Worm (Caenorhabditis elegans) whole organism, late embryonic: Measurements from ENCODE around the gene K07C11.10.

Experiments used
- C08G9.2 ChIP-seq: sonication (generic microtip); optimal IDR thresholded peaks from 2 replicates; lab custom pipeline; 2016; ENCODE audit warnings: mild to moderate bottlenecking, missing genetic modification characterization, moderate library complexity, missing compliant biosample characterization
- F13H6.1 ChIP-seq: sonication (generic microtip); optimal IDR thresholded peaks from 2 replicates; lab custom pipeline; 2016; ENCODE audit warnings: missing genetic modification characterization, missing compliant biosample characterization
- K02D7.2 ChIP-seq: sonication (generic microtip); optimal IDR thresholded peaks from 2 replicates; lab custom pipeline; 2017; ENCODE audit warnings: mild to moderate bottlenecking, missing genetic modification characterization, missing compliant biosample characterization
- K09A11.1 ChIP-seq: sonication (generic microtip); optimal IDR thresholded peaks from 2 replicates; lab custom pipeline; 2017; ENCODE audit warnings: antibody characterized with exemption, mild to moderate bottlenecking, missing genetic modification characterization, missing compliant biosample characterization; ENCODE audit not compliant: insufficient read depth
- ahr-1 ChIP-seq: sonication (generic microtip); optimal IDR thresholded peaks from 2 replicates; lab custom pipeline; 2016; ENCODE audit warnings: missing genetic modification characterization, missing compliant biosample characterization
- ama-1 ChIP-seq: fragments of 150-350 bp; optimal IDR thresholded peaks from 2 replicates; lab custom pipeline; 2014
- ceh-14 ChIP-seq: sonication (generic microtip); optimal IDR thresholded peaks from 2 replicates; lab custom pipeline; 2016; ENCODE audit warnings: missing genotype, missing genetic modification characterization, missing compliant biosample characterization
- ceh-2 ChIP-seq: sonication (generic microtip); optimal IDR thresholded peaks from 2 replicates; lab custom pipeline; 2016; ENCODE audit warnings: missing genotype, missing genetic modification characterization, missing compliant biosample characterization
- ceh-24 ChIP-seq: sonication (generic microtip); optimal IDR thresholded peaks from 2 replicates; lab custom pipeline; 2016; ENCODE audit warnings: mild to moderate bottlenecking, missing genetic modification characterization, missing compliant biosample characterization
- ceh-30 ChIP-seq: fragments of 150-350 bp; optimal IDR thresholded peaks from 2 replicates; lab custom pipeline; 2014; ENCODE audit warnings: missing biosample characterization, missing genetic modification characterization
- ceh-34 ChIP-seq: sonication (generic microtip); optimal IDR thresholded peaks from 2 replicates; lab custom pipeline; 2016; ENCODE audit warnings: mild to moderate bottlenecking, missing genetic modification characterization, missing compliant biosample characterization
- ceh-48 ChIP-seq: sonication (generic microtip); optimal IDR thresholded peaks from 2 replicates; lab custom pipeline; 2016; ENCODE audit warnings: missing genetic modification characterization, inconsistent platforms, missing compliant biosample characterization
- ceh-9 ChIP-seq: sonication (generic microtip); optimal IDR thresholded peaks from 2 replicates; lab custom pipeline; 2016; ENCODE audit warnings: mild to moderate bottlenecking, missing genetic modification characterization, inconsistent platforms, missing compliant biosample characterization
- dve-1 ChIP-seq: sonication (generic microtip); optimal IDR thresholded peaks from 2 replicates; lab custom pipeline; 2017; ENCODE audit warnings: antibody characterized with exemption, mild to moderate bottlenecking, missing genetic modification characterization, missing compliant biosample characterization
- elt-2 ChIP-seq: sonication (generic microtip); optimal IDR thresholded peaks from 2 replicates; lab custom pipeline; 2016; ENCODE audit warnings: missing genetic modification reagents, missing genetic modification characterization, missing compliant biosample characterization
- elt-4 ChIP-seq: sonication (generic microtip); optimal IDR thresholded peaks from 2 replicates; lab custom pipeline; 2016; ENCODE audit warnings: missing genetic modification characterization, missing compliant biosample characterization
- ets-4 ChIP-seq: sonication (generic microtip); optimal IDR thresholded peaks from 2 replicates; lab custom pipeline; 2016; ENCODE audit warnings: missing genetic modification characterization, missing compliant biosample characterization
- eyg-1 ChIP-seq: sonication (generic microtip); optimal IDR thresholded peaks from 2 replicates; lab custom pipeline; 2016; ENCODE audit warnings: missing genotype, missing genetic modification characterization, missing compliant biosample characterization
- fax-1 ChIP-seq: sonication (generic microtip); optimal IDR thresholded peaks from 2 replicates; lab custom pipeline; 2016; ENCODE audit warnings: missing genotype, missing genetic modification characterization, missing compliant biosample characterization
- fkh-10 ChIP-seq: fragments of 150-350 bp; optimal IDR thresholded peaks from 2 replicates; lab custom pipeline; 2014; ENCODE audit warnings: missing biosample characterization, missing genetic modification reagents, missing genetic modification characterization
- fkh-6 ChIP-seq: sonication (generic microtip); optimal IDR thresholded peaks from 2 replicates; lab custom pipeline; 2016; ENCODE audit warnings: missing genetic modification characterization, missing compliant biosample characterization
- hlh-13 ChIP-seq: fragments of 200-800 bp; sonication (Bioruptor generic); optimal IDR thresholded peaks from 2 replicates; lab custom pipeline; 2018; ENCODE audit warnings: mild to moderate bottlenecking, missing genetic modification characterization, missing compliant biosample characterization
- lin-11 ChIP-seq: fragments of 200-800 bp; sonication (Bioruptor generic); optimal IDR thresholded peaks from 2 replicates; lab custom pipeline; 2018; ENCODE audit warnings: mild to moderate bottlenecking, missing genetic modification characterization, missing compliant biosample characterization
- madf-2 ChIP-seq: sonication (generic microtip); optimal IDR thresholded peaks from 2 replicates; lab custom pipeline; 2017; ENCODE audit warnings: missing genetic modification characterization, missing compliant biosample characterization
- mec-3 ChIP-seq: sonication (generic microtip); optimal IDR thresholded peaks from 2 replicates; lab custom pipeline; 2016; ENCODE audit warnings: borderline replicate concordance, missing genetic modification characterization, missing compliant biosample characterization
- nhr-11 ChIP-seq: fragments of 150-350 bp; optimal IDR thresholded peaks from 2 replicates; lab custom pipeline; 2014; ENCODE audit warnings: missing biosample characterization, missing genetic modification characterization
- nhr-232 ChIP-seq: sonication (generic microtip); optimal IDR thresholded peaks from 2 replicates; lab custom pipeline; 2016; ENCODE audit warnings: missing genetic modification characterization, missing compliant biosample characterization
- pat-9 ChIP-seq: fragments of 200-800 bp; sonication (Bioruptor generic); optimal IDR thresholded peaks from 2 replicates; lab custom pipeline; 2018; ENCODE audit warnings: mild to moderate bottlenecking, missing genetic modification characterization, moderate library complexity, missing compliant biosample characterization
- pax-1 ChIP-seq: fragments of 150-350 bp; optimal IDR thresholded peaks from 2 replicates; lab custom pipeline; 2014; ENCODE audit warnings: missing biosample characterization, missing genetic modification characterization
- pqm-1 ChIP-seq: sonication (generic microtip); optimal IDR thresholded peaks from 2 replicates; lab custom pipeline; 2016; ENCODE audit warnings: missing genetic modification characterization, missing compliant biosample characterization
- pros-1 ChIP-seq: fragments of 150-350 bp; optimal IDR thresholded peaks from 2 replicates; lab custom pipeline; 2014; ENCODE audit warnings: missing biosample characterization, missing genetic modification reagents, missing genetic modification characterization
- rnt-1 ChIP-seq: sonication (generic microtip); optimal IDR thresholded peaks from 2 replicates; lab custom pipeline; 2016; ENCODE audit warnings: missing genetic modification characterization, missing compliant biosample characterization
- sox-2 ChIP-seq: fragments of 200-800 bp; sonication (Bioruptor generic); IDR thresholded peaks from 2 replicates; pipeline ENCODE4 v1.3.6; 2022; ENCODE audit warnings: missing genetic modification reagents, missing genetic modification characterization, missing compliant biosample characterization
- unc-3 ChIP-seq, 2 experiments: fragments of 200-800 bp in 1 of 2; sonication (Bioruptor generic) in 1 of 2; sonication (generic microtip) in 1 of 2; conservative IDR thresholded peaks in 1 of 2; optimal IDR thresholded peaks in 1 of 2; 2 replicates each; pipeline versions ENCODE4 v1.3.6 to Lab custom; 2016 to 2022; ENCODE audit warnings: missing compliant biosample characterization in 2 of 2, missing genetic modification characterization in 2 of 2, missing genetic modification reagents in 1 of 2
- zip-5 ChIP-seq: sonication (generic microtip); optimal IDR thresholded peaks from 2 replicates; lab custom pipeline; 2016; ENCODE audit warnings: missing genetic modification characterization, missing compliant biosample characterization

Gene K07C11.10

DNA sequence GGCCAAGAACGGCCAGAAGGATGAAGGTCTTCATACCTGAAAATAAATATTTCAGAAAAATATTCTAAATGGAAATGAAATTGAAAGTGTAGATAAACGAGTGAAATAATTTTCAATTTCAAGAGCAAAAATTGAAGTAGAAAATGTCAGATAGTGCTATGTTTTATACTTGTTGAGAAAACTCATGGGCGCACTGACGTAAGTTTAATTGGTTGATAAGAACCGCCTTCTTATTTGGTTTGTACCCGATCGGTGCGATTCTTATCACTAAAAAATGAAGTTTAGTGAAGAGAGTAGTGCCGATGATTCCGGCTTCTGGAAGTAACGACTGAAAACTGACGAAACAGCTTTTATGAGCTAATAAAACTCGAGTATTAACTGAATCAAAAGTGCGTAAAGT is 42.2 kb upstream of the K07C11.10 start, which contains the start of the genes asp-6 and asp-12:
TSS of gene asp-6 (minus strand) at position 36 of the 400 bp plus-strand sequence.
TSS of gene asp-12 (plus strand) at position 309 of the 400 bp plus-strand sequence.
- TF ChIP-seq nhr-232 (tag; lab: Kevin White, UChicago) (no peak), elt-2 (peak; percentile 46), ama-1 (lab: Kevin White, UChicago) (no peak), fkh-6 (no peak), zip-5 (tag; lab: Kevin White, UChicago) (no peak), pqm-1 (tag; lab: Kevin White, UChicago) (peak; percentile 2), dve-1 (tag; lab: Kevin White, UChicago) (no peak), nhr-11 (no peak)

DNA sequence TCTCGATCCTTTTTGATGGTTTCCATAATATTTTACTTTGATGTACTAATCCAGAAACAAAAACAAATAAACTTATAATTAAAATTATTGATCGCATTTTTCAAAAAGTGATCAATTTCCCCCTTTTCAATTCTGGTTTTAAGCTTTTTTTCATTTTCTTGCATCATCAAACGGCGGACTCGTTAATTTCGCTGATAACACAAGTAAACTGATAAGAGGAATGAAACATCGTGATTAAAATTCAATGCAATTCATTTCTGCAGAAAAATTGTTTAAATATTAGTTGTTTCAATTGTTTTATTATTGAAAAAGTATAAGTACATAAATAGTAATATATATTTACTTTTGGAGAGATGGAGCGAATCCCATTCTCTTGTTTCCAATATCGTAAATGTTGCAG is 40.6 kb upstream of the K07C11.10 start:
- TF ChIP-seq nhr-232 (tag; lab: Kevin White, UChicago) = no peak
- TF ChIP-seq elt-2 = peak; percentile 77
- no peak for TF ChIP-seq sox-2
- TF ChIP-seq, all 69 proteins: peak for 1

DNA sequence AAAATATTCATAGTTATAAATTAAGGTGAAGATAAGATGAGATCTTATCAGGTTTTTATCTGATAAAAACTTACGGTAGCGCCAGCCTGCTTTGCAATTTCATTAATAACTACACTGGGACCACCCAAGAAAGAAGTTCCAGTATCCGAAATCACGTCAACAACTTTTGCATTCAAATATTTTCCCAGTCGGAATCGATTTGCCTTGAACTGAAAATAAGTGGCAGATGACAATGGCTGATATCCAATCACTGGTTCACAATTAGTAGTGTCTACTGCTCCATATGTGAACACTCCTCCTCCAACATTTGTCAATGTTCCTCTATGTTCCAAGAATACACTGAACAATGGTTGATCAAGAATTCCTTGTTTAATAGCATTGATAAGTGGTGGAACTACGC is 39.5 kb upstream of the K07C11.10 start, which contains the start of gene F21F8.5:
TSS of gene F21F8.5 (minus strand) at position 101 of the 400 bp plus-strand sequence.
- TF ChIP-seq C08G9.2 (tag; lab: Kevin White, UChicago) (no peak), pros-1 (tag; lab: Kevin White, UChicago) (no peak), elt-2 (no peak), ceh-48 (tag; lab: Kevin White, UChicago) (no peak), ceh-9 (tag; lab: Kevin White, UChicago) (no peak), elt-4 (no peak), madf-2 (tag; lab: Kevin White, UChicago) (no peak), ceh-2 (no peak), K02D7.2 (tag; lab: Kevin White, UChicago) (no peak), eyg-1 (tag; lab: Kevin White, UChicago) (no peak), F13H6.1 (tag; lab: Kevin White, UChicago) (no peak), ceh-30 (tag; lab: Kevin White, UChicago) (no peak), pat-9 (tag; lab: Kevin White, UChicago) (no peak), nhr-232 (tag; lab: Kevin White, UChicago) (no peak), mec-3 (tag; lab: Kevin White, UChicago) (no peak), hlh-13 (GFP tag; lab: Kevin White, UChicago) (no peak), pax-1 (tag; lab: Kevin White, UChicago) (no peak)

DNA sequence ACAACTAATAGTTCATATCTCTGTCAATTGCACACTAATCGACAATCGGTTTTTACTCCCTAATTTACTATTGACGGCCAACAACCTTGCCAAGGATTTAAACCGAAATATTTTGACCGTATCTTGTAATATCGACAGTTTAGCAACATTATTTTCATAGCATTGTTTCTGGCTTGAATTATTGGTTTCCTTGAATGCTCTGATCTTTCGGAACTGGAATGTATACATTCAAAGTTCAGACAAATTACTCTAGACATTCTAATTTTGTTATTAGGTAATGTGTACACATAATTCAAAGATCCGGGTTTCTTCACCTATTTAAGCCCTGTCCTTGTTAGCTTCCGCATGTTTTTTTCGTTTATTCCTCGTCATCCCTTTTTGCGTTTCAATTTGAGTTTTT is 37.2 kb upstream of the K07C11.10 start, which contains the start of gene C16D9.9:
TSS of gene C16D9.9 (plus strand) at position 301 of the 400 bp plus-strand sequence.
- TF ChIP-seq ceh-14 (tag; lab: Kevin White, UChicago) (no peak), fkh-10 (no peak), unc-3 (GFP tag; conservative IDR thresholded peaks at IDR 0.05; lab: Robert Waterston, UW) (no peak), unc-3 (tag; optimal IDR thresholded peaks at IDR 0.05; lab: Kevin White, UChicago) (no peak), ahr-1 (tag; lab: Kevin White, UChicago) (no peak), ets-4 (no peak), nhr-11 (no peak), lin-11 (tag; lab: Kevin White, UChicago) (no peak), ceh-34 (no peak), zip-5 (tag; lab: Kevin White, UChicago) (no peak), K09A11.1 (no peak), pqm-1 (tag; lab: Kevin White, UChicago) (no peak), ceh-24 (tag; lab: Kevin White, UChicago) (no peak), rnt-1 (tag; lab: Kevin White, UChicago) (no peak), C08G9.2 (tag; lab: Kevin White, UChicago) (no peak), pax-1 (tag; lab: Kevin White, UChicago) (no peak), ceh-48 (tag; lab: Kevin White, UChicago) (no peak), fax-1 (tag; lab: Kevin White, UChicago) (no peak)
